Worm (Caenorhabditis elegans) whole organism, late embryonic: Measurements from ENCODE around the gene C25F9.16.

Experiments used
- dve-1 ChIP-seq: sonication (generic microtip); optimal IDR thresholded peaks from 2 replicates; lab custom pipeline; 2017; ENCODE audit warnings: antibody characterized with exemption, mild to moderate bottlenecking, missing genetic modification characterization, missing compliant biosample characterization
- elt-2 ChIP-seq: sonication (generic microtip); optimal IDR thresholded peaks from 2 replicates; lab custom pipeline; 2016; ENCODE audit warnings: missing genetic modification reagents, missing genetic modification characterization, missing compliant biosample characterization
- fkh-10 ChIP-seq: fragments of 150-350 bp; optimal IDR thresholded peaks from 2 replicates; lab custom pipeline; 2014; ENCODE audit warnings: missing biosample characterization, missing genetic modification reagents, missing genetic modification characterization
- lim-6 ChIP-seq: sonication (generic microtip); optimal IDR thresholded peaks from 2 replicates; lab custom pipeline; 2016; ENCODE audit warnings: missing genetic modification characterization, missing compliant biosample characterization
- mec-3 ChIP-seq: sonication (generic microtip); optimal IDR thresholded peaks from 2 replicates; lab custom pipeline; 2016; ENCODE audit warnings: borderline replicate concordance, missing genetic modification characterization, missing compliant biosample characterization
- nfya-1 ChIP-seq: sonication (generic microtip); optimal IDR thresholded peaks from 2 replicates; lab custom pipeline; 2017; ENCODE audit warnings: missing genetic modification characterization, mild to moderate bottlenecking, missing compliant biosample characterization, antibody characterized with exemption, moderate library complexity
- odd-2 ChIP-seq: sonication (generic microtip); optimal IDR thresholded peaks from 2 replicates; lab custom pipeline; 2017; ENCODE audit warnings: antibody characterized with exemption, mild to moderate bottlenecking, missing genetic modification characterization, missing compliant biosample characterization
- pag-3 ChIP-seq: sonication (generic microtip); optimal IDR thresholded peaks from 2 replicates; lab custom pipeline; 2016; ENCODE audit warnings: missing compliant biosample characterization, missing genetic modification characterization, borderline replicate concordance
- unc-3 ChIP-seq, 2 experiments: fragments of 200-800 bp in 1 of 2; sonication (Bioruptor generic) in 1 of 2; sonication (generic microtip) in 1 of 2; conservative IDR thresholded peaks in 1 of 2; optimal IDR thresholded peaks in 1 of 2; 2 replicates each; pipeline versions ENCODE4 v1.3.6 to Lab custom; 2016 to 2022; ENCODE audit warnings: missing compliant biosample characterization in 2 of 2, missing genetic modification characterization in 2 of 2, missing genetic modification reagents in 1 of 2
- unc-42 ChIP-seq: sonication (generic microtip); optimal IDR thresholded peaks from 2 replicates; lab custom pipeline; 2016; ENCODE audit warnings: missing genotype, missing genetic modification characterization, missing compliant biosample characterization

- TF ChIP-seq unc-42 (tag; lab: Kevin White, UChicago) (no peak), dve-1 (tag; lab: Kevin White, UChicago) (no peak), pag-3 (tag; lab: Kevin White, UChicago) (no peak), odd-2 (no peak), mec-3 (tag; lab: Kevin White, UChicago) (no peak), unc-3 (GFP tag; conservative IDR thresholded peaks at IDR 0.05; lab: Robert Waterston, UW) (no peak), unc-3 (tag; optimal IDR thresholded peaks at IDR 0.05; lab: Kevin White, UChicago) (no peak), nfya-1 (tag; lab: Kevin White, UChicago) (no peak), elt-2 (tag; lab: Kevin White, UChicago) (no peak), lim-6 (no peak), fkh-10 (no peak)
Observed at ce11 chrV:19400619-19401018, 33.6 kb upstream of the C25F9.16 start, which contains the start of gene srw-86.
